Worm (Caenorhabditis elegans) whole organism, late embryonic: ENCODE data around the gene C02F4.4.

Experiments
- C08G9.2 ChIP-seq: sonication (generic microtip); optimal IDR thresholded peaks from 2 replicates; lab custom pipeline; 2016; ENCODE audit warnings: mild to moderate bottlenecking, missing genetic modification characterization, moderate library complexity, missing compliant biosample characterization
- T23F11.4 ChIP-seq: fragments of 200-800 bp; sonication (Bioruptor generic); optimal IDR thresholded peaks from 2 replicates; lab custom pipeline; 2018; ENCODE audit warnings: mild to moderate bottlenecking, missing genetic modification characterization, missing compliant biosample characterization
- ama-1 ChIP-seq: fragments of 150-350 bp; optimal IDR thresholded peaks from 2 replicates; lab custom pipeline; 2014
- ceh-31 ChIP-seq: sonication (generic microtip); optimal IDR thresholded peaks from 2 replicates; lab custom pipeline; 2016; ENCODE audit warnings: missing genetic modification characterization, missing compliant biosample characterization
- ceh-34 ChIP-seq: sonication (generic microtip); optimal IDR thresholded peaks from 2 replicates; lab custom pipeline; 2016; ENCODE audit warnings: mild to moderate bottlenecking, missing genetic modification characterization, missing compliant biosample characterization
- ceh-48 ChIP-seq: sonication (generic microtip); optimal IDR thresholded peaks from 2 replicates; lab custom pipeline; 2016; ENCODE audit warnings: missing genetic modification characterization, inconsistent platforms, missing compliant biosample characterization
- dmd-4 ChIP-seq: sonication (generic microtip); optimal IDR thresholded peaks from 2 replicates; lab custom pipeline; 2016; ENCODE audit warnings: borderline replicate concordance, missing genetic modification characterization, missing compliant biosample characterization
- elt-2 ChIP-seq: sonication (generic microtip); optimal IDR thresholded peaks from 2 replicates; lab custom pipeline; 2016; ENCODE audit warnings: missing genetic modification reagents, missing genetic modification characterization, missing compliant biosample characterization
- gmeb-2 ChIP-seq: sonication (generic microtip); optimal IDR thresholded peaks from 2 replicates; lab custom pipeline; 2016; ENCODE audit warnings: missing genetic modification characterization, inconsistent platforms, missing compliant biosample characterization
- hlh-15 ChIP-seq: sonication (generic microtip); optimal IDR thresholded peaks from 2 replicates; lab custom pipeline; 2016; ENCODE audit warnings: missing genetic modification characterization, missing compliant biosample characterization
- hlh-30 ChIP-seq: sonication (generic microtip); optimal IDR thresholded peaks from 2 replicates; lab custom pipeline; 2017; ENCODE audit warnings: antibody characterized with exemption, missing genetic modification characterization, missing compliant biosample characterization; ENCODE audit not compliant: insufficient read depth
- hlh-6 ChIP-seq: sonication (generic microtip); optimal IDR thresholded peaks from 2 replicates; lab custom pipeline; 2016; ENCODE audit warnings: missing genotype, missing genetic modification characterization, missing compliant biosample characterization
- lim-6 ChIP-seq: sonication (generic microtip); optimal IDR thresholded peaks from 2 replicates; lab custom pipeline; 2016; ENCODE audit warnings: missing genetic modification characterization, missing compliant biosample characterization
- nfya-1 ChIP-seq: sonication (generic microtip); optimal IDR thresholded peaks from 2 replicates; lab custom pipeline; 2017; ENCODE audit warnings: missing genetic modification characterization, mild to moderate bottlenecking, missing compliant biosample characterization, antibody characterized with exemption, moderate library complexity
- odd-2 ChIP-seq: sonication (generic microtip); optimal IDR thresholded peaks from 2 replicates; lab custom pipeline; 2017; ENCODE audit warnings: antibody characterized with exemption, mild to moderate bottlenecking, missing genetic modification characterization, missing compliant biosample characterization
- pha-2 ChIP-seq: sonication (generic microtip); optimal IDR thresholded peaks from 2 replicates; lab custom pipeline; 2017; ENCODE audit warnings: mild to moderate bottlenecking, missing genetic modification characterization, missing compliant biosample characterization
- pqm-1 ChIP-seq: sonication (generic microtip); optimal IDR thresholded peaks from 2 replicates; lab custom pipeline; 2016; ENCODE audit warnings: missing genetic modification characterization, missing compliant biosample characterization
- sox-2 ChIP-seq: fragments of 200-800 bp; sonication (Bioruptor generic); IDR thresholded peaks from 2 replicates; pipeline ENCODE4 v1.3.6; 2022; ENCODE audit warnings: missing genetic modification reagents, missing genetic modification characterization, missing compliant biosample characterization

Gene C02F4.4

ce11 chrIV:10465764-10466163, 49.3 kb downstream of the C02F4.4 start:
- TF ChIP-seq hlh-6 (no peak), pqm-1 (tag; lab: Kevin White, UChicago) (no peak), sox-2 (no peak), hlh-15 (tag; lab: Kevin White, UChicago) (no peak), odd-2 (tag; lab: Kevin White, UChicago) (no peak), hlh-30 (no peak), nfya-1 (no peak), T23F11.4 (GFP tag; lab: Kevin White, UChicago) (no peak), ceh-48 (tag; lab: Kevin White, UChicago) (no peak), ama-1 (lab: Kevin White, UChicago) (no peak), pha-2 (tag; lab: Kevin White, UChicago) (no peak), dmd-4 (tag; lab: Kevin White, UChicago) (no peak), ceh-34 (tag; lab: Kevin White, UChicago) (no peak), elt-2 (no peak), gmeb-2 (tag; lab: Kevin White, UChicago) (no peak), ceh-31 (tag; lab: Kevin White, UChicago) (no peak), C08G9.2 (tag; lab: Kevin White, UChicago) (no peak)

ce11 chrIV:10463987-10464638, 50.9 kb downstream of the C02F4.4 start, which contains the start of gene ugt-43:
Gene ugt-43 (plus strand): TSS chrIV:10464588.
- TF ChIP-seq lim-6 (tag; lab: Kevin White, UChicago) (no peak), elt-2 (peak; percentile 5)
